Worm (Caenorhabditis elegans) whole organism, L4 larva: ENCODE results near the gene kcnl-1.

Source experiments
- D1046.2 ChIP-seq: fragments of 200-800 bp; sonication (Bioruptor generic); IDR thresholded peaks from 2 replicates; pipeline ENCODE4 v1.3.6; 2022; ENCODE audit warnings: missing genetic modification characterization, missing compliant biosample characterization
- F44E2.7 ChIP-seq: fragments of 200-800 bp; sonication (Bioruptor generic); IDR thresholded peaks from 2 replicates; pipeline ENCODE4 v2.1.2; 2022; ENCODE audit warnings: missing genetic modification characterization, missing compliant biosample characterization
- Y105C5A.15 ChIP-seq: fragments of 200-800 bp; sonication (Bioruptor generic); IDR thresholded peaks from 2 replicates; pipeline ENCODE4 v1.3.6; 2022; ENCODE audit warnings: missing genetic modification characterization, missing compliant biosample characterization
- Y48G9A.11 ChIP-seq: fragments of 200-800 bp; sonication (Bioruptor generic); IDR thresholded peaks from 2 replicates; pipeline ENCODE4 v1.3.6; 2022; ENCODE audit warnings: missing genetic modification reagents, missing genetic modification characterization, missing compliant biosample characterization
- ceh-28 ChIP-seq: fragments of 150-350 bp; optimal IDR thresholded peaks from 2 replicates; lab custom pipeline; 2014; ENCODE audit warnings: missing biosample characterization, missing genetic modification reagents, missing genetic modification characterization
- ces-1 ChIP-seq: fragments of 150-350 bp; sonication (generic microtip); optimal IDR thresholded peaks from 4 replicates; lab custom pipeline; 2014; ENCODE audit warnings: missing biosample characterization, missing genetic modification reagents, missing genetic modification characterization
- cey-2 ChIP-seq: sonication (generic microtip); optimal IDR thresholded peaks from 3 replicates; lab custom pipeline; 2017; ENCODE audit warnings: missing genetic modification characterization, mild to moderate bottlenecking, missing compliant biosample characterization, antibody characterized with exemption, borderline replicate concordance; ENCODE audit not compliant: insufficient read depth
- daf-12 ChIP-seq: fragments of 150-350 bp; optimal IDR thresholded peaks from 2 replicates; lab custom pipeline; 2014; ENCODE audit warnings: missing biosample characterization, missing genetic modification reagents, missing genetic modification characterization
- daf-16 ChIP-seq, 3 experiments: sonication (generic microtip); optimal IDR thresholded peaks; 2 replicates each; lab custom pipeline; 2016 to 2017; ENCODE audit warnings: missing genetic modification characterization in 3 of 3, missing genetic modification reagents in 3 of 3, mild to moderate bottlenecking in 2 of 3, missing compliant biosample characterization in 2 of 3, missing biosample characterization in 1 of 3, moderate library complexity in 1 of 3
- dmd-6 ChIP-seq: fragments of 200-800 bp; sonication (Bioruptor generic); IDR thresholded peaks from 2 replicates; pipeline ENCODE4 v1.3.6; 2022; ENCODE audit warnings: missing genetic modification reagents, missing genetic modification characterization, missing compliant biosample characterization
- dve-1 ChIP-seq: sonication (generic microtip); optimal IDR thresholded peaks from 2 replicates; lab custom pipeline; 2017; ENCODE audit warnings: antibody characterized with exemption, mild to moderate bottlenecking, missing genetic modification characterization, missing compliant biosample characterization; ENCODE audit not compliant: insufficient read depth
- hif-1 ChIP-seq, 2 experiments: sonication (generic microtip); optimal IDR thresholded peaks; 2 replicates each; lab custom pipeline; 2016 to 2017; ENCODE audit warnings: missing compliant biosample characterization in 2 of 2, missing genetic modification characterization in 2 of 2, missing genetic modification reagents in 2 of 2, missing genotype in 2 of 2, mild to moderate bottlenecking in 1 of 2
- hlh-11 ChIP-seq: fragments of 200-800 bp; sonication (Bioruptor generic); optimal IDR thresholded peaks from 2 replicates; lab custom pipeline; 2018; ENCODE audit warnings: mild to moderate bottlenecking, missing genetic modification characterization, missing compliant biosample characterization
- hlh-30 ChIP-seq: sonication (generic microtip); optimal IDR thresholded peaks from 2 replicates; lab custom pipeline; 2017; ENCODE audit warnings: antibody characterized with exemption, mild to moderate bottlenecking, missing genetic modification characterization, missing compliant biosample characterization; ENCODE audit not compliant: insufficient read depth
- lin-1 ChIP-seq: fragments of 200-800 bp; sonication (Bioruptor generic); IDR thresholded peaks from 2 replicates; pipeline ENCODE4 v1.3.6; 2022; ENCODE audit warnings: missing genetic modification reagents, missing genetic modification characterization, missing compliant biosample characterization
- lin-13 ChIP-seq: fragments of 150-350 bp; optimal IDR thresholded peaks from 2 replicates; lab custom pipeline; 2014; ENCODE audit warnings: missing biosample characterization, missing genetic modification reagents, missing genetic modification characterization
- lin-39 ChIP-seq: fragments of 150-350 bp; optimal IDR thresholded peaks from 2 replicates; lab custom pipeline; 2014; ENCODE audit warnings: missing biosample characterization, missing genetic modification reagents, missing genetic modification characterization
- lsy-2 ChIP-seq, 2 experiments: fragments of 150-350 bp in 1 of 2; sonication (generic microtip) in 1 of 2; optimal IDR thresholded peaks; 2 replicates each; lab custom pipeline; 2014 to 2017; ENCODE audit warnings: missing biosample characterization in 2 of 2, missing genetic modification characterization in 2 of 2
- madf-5 ChIP-seq, 2 experiments: fragments of 200-800 bp; sonication (Bioruptor generic); IDR thresholded peaks; 2 replicates each; pipeline ENCODE4 v1.3.6; 2022; ENCODE audit warnings: missing compliant biosample characterization in 2 of 2, missing genetic modification characterization in 2 of 2
- mdl-1 ChIP-seq, 2 experiments: fragments of 150-350 bp in 1 of 2; sonication (generic microtip) in 1 of 2; optimal IDR thresholded peaks; 2 replicates each; lab custom pipeline; 2014 to 2017; ENCODE audit warnings: missing biosample characterization in 2 of 2, missing genetic modification characterization in 2 of 2
- mep-1 ChIP-seq: fragments of 150-350 bp; sonication (generic microtip); optimal IDR thresholded peaks from 3 replicates; lab custom pipeline; 2014; ENCODE audit warnings: missing biosample characterization, missing genetic modification characterization
- mxl-3 ChIP-seq: fragments of 200-800 bp; sonication (Bioruptor generic); optimal IDR thresholded peaks from 2 replicates; lab custom pipeline; 2018; ENCODE audit warnings: mild to moderate bottlenecking, missing genetic modification characterization, missing compliant biosample characterization
- nhr-102 ChIP-seq: sonication (generic microtip); optimal IDR thresholded peaks from 2 replicates; lab custom pipeline; 2016; ENCODE audit warnings: mild to moderate bottlenecking, missing genetic modification characterization, moderate library complexity, missing compliant biosample characterization
- nhr-111 ChIP-seq: fragments of 200-800 bp; sonication (Bioruptor generic); optimal IDR thresholded peaks from 2 replicates; lab custom pipeline; 2018; ENCODE audit warnings: mild to moderate bottlenecking, missing genetic modification characterization, missing compliant biosample characterization
- nhr-28 ChIP-seq: fragments of 150-350 bp; optimal IDR thresholded peaks from 2 replicates; lab custom pipeline; 2014; ENCODE audit warnings: missing biosample characterization, missing genetic modification characterization
- nhr-48 ChIP-seq: sonication (generic microtip); optimal IDR thresholded peaks from 2 replicates; lab custom pipeline; 2016; ENCODE audit warnings: mild to moderate bottlenecking, missing genetic modification characterization, missing compliant biosample characterization
- nhr-77 ChIP-seq: fragments of 150-350 bp; optimal IDR thresholded peaks from 2 replicates; lab custom pipeline; 2014; ENCODE audit warnings: missing biosample characterization, missing genetic modification characterization
- pha-4 ChIP-seq, 2 experiments: fragments of 150-350 bp in 1 of 2; fragments of 200-800 bp in 1 of 2; sonication (Bioruptor generic) in 1 of 2; IDR thresholded peaks in 1 of 2; optimal IDR thresholded peaks in 1 of 2; 2 replicates each; pipeline versions ENCODE4 v1.3.6 to Lab custom; 2014 to 2022; ENCODE audit warnings: missing genetic modification characterization in 2 of 2, missing genetic modification reagents in 2 of 2, missing biosample characterization in 1 of 2, missing compliant biosample characterization in 1 of 2
- php-3 ChIP-seq: fragments of 200-800 bp; sonication (Bioruptor generic); IDR thresholded peaks from 2 replicates; pipeline ENCODE4 v1.3.6; 2022; ENCODE audit warnings: missing genetic modification reagents, missing genetic modification characterization, missing compliant biosample characterization
- pqm-1 ChIP-seq: sonication (generic microtip); optimal IDR thresholded peaks from 2 replicates; lab custom pipeline; 2017; ENCODE audit warnings: missing biosample characterization, missing genetic modification characterization
- set-16 ChIP-seq: fragments of 200-800 bp; sonication (Bioruptor generic); IDR thresholded peaks from 2 replicates; pipeline ENCODE4 v1.3.6; 2022; ENCODE audit warnings: missing genetic modification reagents, missing genetic modification characterization, missing compliant biosample characterization
- skn-1 ChIP-seq: fragments of 150-350 bp; optimal IDR thresholded peaks from 2 replicates; lab custom pipeline; 2014; ENCODE audit warnings: missing biosample characterization, missing genetic modification characterization
- tra-1 ChIP-seq: fragments of 200-800 bp; sonication (Bioruptor generic); IDR thresholded peaks from 2 replicates; pipeline ENCODE4 v1.3.6; 2022; ENCODE audit warnings: missing genetic modification reagents, missing genetic modification characterization, missing compliant biosample characterization
- unc-62 ChIP-seq, 3 experiments: fragments of 150-350 bp in 1 of 3; sonication (generic microtip); optimal IDR thresholded peaks in 2 of 3; peaks in 1 of 3; 1 replicate in 1 of 3; 2 replicates in 2 of 3; lab custom pipeline; 2014 to 2017; ENCODE audit warnings: missing biosample characterization in 3 of 3, missing genetic modification characterization in 3 of 3, missing genetic modification reagents in 3 of 3, missing genotype in 1 of 3
- zfp-2 ChIP-seq: sonication (generic microtip); optimal IDR thresholded peaks from 2 replicates; lab custom pipeline; 2016; ENCODE audit warnings: mild to moderate bottlenecking, missing genetic modification characterization, missing compliant biosample characterization

The kcnl-1 gene

ce11 chrV:19531034-19531433 is 34.1 kb upstream of the kcnl-1 start:
- TF ChIP-seq set-16 (GFP tag; lab: Robert Waterston, UW), result no peak
- no peak for TF ChIP-seq mdl-1 (tag; optimal IDR thresholded peaks at IDR 0.05; lab: Kevin White, UChicago)
- no peak for TF ChIP-seq madf-5 (GFP tag; IDR thresholded peaks at IDR 0.05; lab: Robert Waterston, UW)
- peak in 1 of 2 experiments; percentile 20 for TF ChIP-seq hif-1 (tag; optimal IDR thresholded peaks at IDR 0.05; lab: Kevin White, UChicago)
- TF ChIP-seq, all 104 proteins: peak for 1

ce11 chrV:19533010-19533409 is 32.2 kb upstream of the kcnl-1 start, which contains the start of gene Y43F8B.2:
Gene Y43F8B.2, minus strand, starts transcription at chrV:19533110.
- TF ChIP-seq cey-2 (tag; lab: Kevin White, UChicago) (no peak), nhr-111 (GFP tag; lab: Kevin White, UChicago) (no peak), Y105C5A.15 (GFP tag; lab: Robert Waterston, UW) (no peak), ces-1 (GFP tag; lab: Kevin White, UChicago) (no peak), mxl-3 (GFP tag; lab: Kevin White, UChicago) (no peak), pqm-1 (tag; lab: Kevin White, UChicago) (no peak)

- TF ChIP-seq lin-1 (GFP tag; lab: Robert Waterston, UW) (0 out of 2 replicates have a peak, but pooled peaks have one; percentile 41), nhr-28 (peak; percentile 56), nhr-77 (tag; lab: Kevin White, UChicago) (peak; percentile 4), cey-2 (tag; lab: Kevin White, UChicago) (no peak), skn-1 (no peak), lin-13 (GFP tag; lab: Kevin White, UChicago) (no peak), F44E2.7 (no peak), nhr-102 (tag; lab: Kevin White, UChicago) (peak; percentile 37), tra-1 (peak; percentile 82), php-3 (GFP tag; lab: Robert Waterston, UW) (peak; percentile 80), D1046.2 (GFP tag; lab: Robert Waterston, UW) (no peak), Y48G9A.11 (no peak), lin-39 (no peak), hlh-30 (tag; lab: Kevin White, UChicago) (peak; percentile 5), dve-1 (tag; lab: Kevin White, UChicago) (peak; percentile 81), lsy-2 (tag; optimal IDR thresholded peaks at IDR 0.05; lab: Kevin White, UChicago) (peak in 1 of 2 experiments; percentile 7), daf-16 (GFP tag; optimal IDR thresholded peaks at IDR 0.05; lab: Kevin White, UChicago) (no peak), daf-16 (tag; optimal IDR thresholded peaks at IDR 0.05; lab: Kevin White, UChicago) (peak; percentile 62), ceh-28 (tag; lab: Kevin White, UChicago) (no peak), nhr-48 (tag; lab: Kevin White, UChicago) (peak; percentile 59), pqm-1 (tag; lab: Kevin White, UChicago) (peak; percentile 12), hlh-11 (tag; lab: Kevin White, UChicago) (peak; percentile 75), mep-1 (tag; lab: Kevin White, UChicago) (no peak), unc-62 (GFP tag; optimal IDR thresholded peaks at IDR 0.05 in 1 of 2; lab: Kevin White, UChicago) (peak in 1 of 2 experiments; percentile 21), unc-62 (tag; optimal IDR thresholded peaks at IDR 0.05; lab: Kevin White, UChicago) (no peak), dmd-6 (GFP tag; lab: Robert Waterston, UW) (peak; percentile 88)
These were observed 31.7 kb upstream of the kcnl-1 start for ce11 chrV:19533480-19533879.

- TF ChIP-seq zfp-2 (tag; lab: Kevin White, UChicago), result no peak
- TF ChIP-seq set-16 (GFP tag; lab: Robert Waterston, UW), result peak; percentile 85
- peak; percentile 43; the same call in 1 of the 2 replicates for TF ChIP-seq pha-4 (GFP tag; IDR thresholded peaks at IDR 0.05; lab: Robert Waterston, UW)
- TF ChIP-seq pha-4 (tag; optimal IDR thresholded peaks at IDR 0.05; lab: Kevin White, UChicago), result no peak
- peak; percentile 21 for TF ChIP-seq hlh-11 (tag; lab: Kevin White, UChicago)
- TF ChIP-seq daf-12 (tag; lab: Kevin White, UChicago), result no peak
These were observed 24.3 kb upstream of the kcnl-1 start for ce11 chrV:19540916-19541315.
